Fruit fly (Drosophila melanogaster): Measurements from ENCODE around the gene ine.

ine gene

dm6 chr2L:4463323-4463722, 13.5 kb downstream of the ine start, which contains the start of the genes CG15443 and Paris (continued):
- TF ChIP-seq Side (GFP tag; optimal IDR thresholded peaks at IDR 0.05) (no peak), mld (GFP tag; IDR thresholded peaks at IDR 0.05; ENCODE audit: partially characterized antibody) (peak; percentile 98), CG10267 (tag; optimal IDR thresholded peaks at IDR 0.05) (peak; percentile 16), Opbp (GFP tag; IDR thresholded peaks at IDR 0.05; ENCODE audit: partially characterized antibody) (peak; percentile 82; the same call in 2 of the 3 replicates), CG2120 (GFP tag; optimal IDR thresholded peaks at IDR 0.05) (peak; percentile 22), Dad (GFP tag; optimal IDR thresholded peaks at IDR 0.05) (no peak), CG31441 (GFP tag; IDR thresholded peaks at IDR 0.05) (no peak), CG17186 (GFP tag; optimal IDR thresholded peaks at IDR 0.05) (peak; percentile 61), wek (GFP tag; optimal IDR thresholded peaks at IDR 0.05) (peak; percentile 43), sug (tag; optimal IDR thresholded peaks at IDR 0.05) (no peak), abd-A (tag; optimal IDR thresholded peaks at IDR 0.05) (no peak), aop (GFP tag; IDR thresholded peaks at IDR 0.05) (no peak), tx (GFP tag; optimal IDR thresholded peaks at IDR 0.05) (no peak), CG13123 (GFP tag; optimal IDR thresholded peaks at IDR 0.05) (no peak), sens (GFP tag) (peak; percentile 82), NfI (GFP tag; optimal IDR thresholded peaks at IDR 0.05) (peak; percentile 16), wdn (GFP tag; IDR thresholded peaks at IDR 0.05) (no peak), dysf (GFP tag; IDR thresholded peaks at IDR 0.05) (no peak), CG9727 (GFP tag; optimal IDR thresholded peaks at IDR 0.05) (no peak), CG9437 (GFP tag; optimal IDR thresholded peaks at IDR 0.05) (no peak), scrt (GFP tag; optimal IDR thresholded peaks at IDR 0.05) (peak; percentile 94), Optix (GFP tag; IDR thresholded peaks at IDR 0.05) (no peak), Myb (GFP tag; optimal IDR thresholded peaks at IDR 0.05) (peak; percentile 29), ash1 (GFP tag; optimal IDR thresholded peaks at IDR 0.05) (no peak), dan (GFP tag; IDR thresholded peaks at IDR 0.05) (no peak), CG12236 (GFP tag; optimal IDR thresholded peaks at IDR 0.05) (no peak), CG12299 (tag; optimal IDR thresholded peaks at IDR 0.05) (no peak), crol (GFP tag; IDR thresholded peaks at IDR 0.05) (no peak), chinmo (GFP tag; IDR thresholded peaks at IDR 0.05; ENCODE audit: partially characterized antibody) (peak; percentile 90), B-H1 (GFP tag; IDR thresholded peaks at IDR 0.05) (no peak; the same call in 2 of the 3 replicates), ci (GFP tag; IDR thresholded peaks at IDR 0.05) (peak; percentile 57; the same call in 2 of the 3 replicates), CG6683 (GFP tag; optimal IDR thresholded peaks at IDR 0.05) (no peak), CG17612 (GFP tag; IDR thresholded peaks at IDR 0.05) (no peak), CG4820 (GFP tag; optimal IDR thresholded peaks at IDR 0.05) (no peak), TFAM (GFP tag; optimal IDR thresholded peaks at IDR 0.05) (no peak), CG31365 (tag; optimal IDR thresholded peaks at IDR 0.05) (no peak), CG6765 (GFP tag; optimal IDR thresholded peaks at IDR 0.05) (no peak), Ets65A (GFP tag) (no peak), otp (GFP tag; IDR thresholded peaks at IDR 0.05) (peak; percentile 25; the same call in 1 of the 3 replicates), cg (GFP tag; optimal IDR thresholded peaks at IDR 0.05) (no peak), Ravus (GFP tag; IDR thresholded peaks at IDR 0.05) (no peak), odd (GFP tag; optimal IDR thresholded peaks at IDR 0.05) (no peak), CG16813 (GFP tag; IDR thresholded peaks at IDR 0.05; ENCODE audit: partially characterized antibody) (peak; percentile 77), Dref (GFP tag; IDR thresholded peaks at IDR 0.05) (peak; percentile 77), CG6813 (GFP tag; optimal IDR thresholded peaks at IDR 0.05) (no peak), Hand (GFP tag; optimal IDR thresholded peaks at IDR 0.05) (no peak), tna (GFP tag; IDR thresholded peaks at IDR 0.05; ENCODE audit: partially characterized antibody) (peak; percentile 100), luna (GFP tag; optimal IDR thresholded peaks at IDR 0.05) (no peak), Meics (GFP tag; optimal IDR thresholded peaks at IDR 0.05) (peak; percentile 21), CG1603 (tag; optimal IDR thresholded peaks at IDR 0.05) (peak; percentile 65), CG10274 (GFP tag; optimal IDR thresholded peaks at IDR 0.05) (no peak), CG9876 (GFP tag; optimal IDR thresholded peaks at IDR 0.05) (no peak)
